Fruit fly (Drosophila melanogaster) whole organism: Measurements from ENCODE around the gene bor.

Source experiments
- CG8478 ChIP-seq: fragments of >200 bp; optimal IDR thresholded peaks from 2 replicates; lab custom pipeline; 2018; ENCODE audit warnings: inconsistent platforms
- Dll ChIP-seq: fragments of >200 bp; optimal IDR thresholded peaks from 2 replicates; lab custom pipeline; 2017

dm6 chr3R:16245298-16246098 lies 18.4 kb downstream of the bor start:
- TF ChIP-seq CG8478 (no peak), Dll (lab: Kevin White, UChicago) (peak; percentile 72)
